Fruit fly (Drosophila melanogaster): ENCODE measurements around the gene Rel.

The Rel gene

DNA sequence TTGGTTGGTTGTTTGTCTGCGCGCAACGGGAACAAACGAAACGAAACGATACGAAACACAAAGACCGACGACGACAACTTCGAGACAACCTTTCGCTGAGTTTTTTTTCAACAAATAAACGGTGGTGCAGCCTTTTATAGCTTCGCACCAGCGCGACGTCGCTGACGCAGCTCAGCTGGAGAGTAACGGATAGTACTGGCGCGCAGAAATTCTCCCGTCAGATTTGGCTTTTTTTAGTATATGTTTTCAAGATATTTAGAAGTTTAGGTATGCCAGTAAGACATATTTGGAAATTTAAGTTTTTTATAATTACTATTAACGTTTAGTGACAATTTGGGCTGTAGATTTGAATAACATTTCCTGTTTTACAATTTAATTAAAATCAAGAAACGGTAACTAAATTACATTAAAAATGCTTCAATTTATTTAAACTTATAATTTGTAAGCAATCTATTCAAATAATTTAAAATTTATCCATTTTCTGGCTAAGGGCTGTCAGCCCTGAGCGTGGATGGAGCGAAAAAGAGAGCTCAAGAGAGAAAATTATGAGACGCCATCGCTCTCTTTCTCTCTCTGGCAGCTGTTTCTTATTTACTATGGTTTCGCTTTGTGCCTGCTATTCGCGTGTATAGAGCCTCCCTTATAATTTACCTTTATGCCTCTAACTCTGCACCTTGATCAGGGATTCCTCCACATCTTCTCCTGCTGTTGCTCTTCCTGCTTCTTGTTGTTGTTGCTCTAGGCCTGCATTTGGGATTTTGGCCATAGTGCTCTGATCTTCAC, 14.0 kb downstream of the Rel start (continued):
- no peak for TF ChIP-seq zen2 (GFP tag; IDR thresholded peaks at IDR 0.05; ENCODE audit: partially characterized antibody)
- TF ChIP-seq ERR (GFP tag; optimal IDR thresholded peaks at IDR 0.05), result no peak
- TF ChIP-seq bowl (GFP tag; IDR thresholded peaks at IDR 0.05), result 0 out of 2 replicates have a peak, but pooled peaks have one; percentile 14
- TF ChIP-seq dan (GFP tag; IDR thresholded peaks at IDR 0.05), result no peak
- no peak for TF ChIP-seq CG8765 (GFP tag; IDR thresholded peaks at IDR 0.05)
- TF ChIP-seq seq (GFP tag; IDR thresholded peaks at IDR 0.05), result peak; percentile 63
- peak; percentile 83 for TF ChIP-seq Ssrp (tag; optimal IDR thresholded peaks at IDR 0.05)
- no peak for TF ChIP-seq CG7987 (GFP tag; optimal IDR thresholded peaks at IDR 0.05)
- TF ChIP-seq CrebB (tag; optimal IDR thresholded peaks at IDR 0.05), result peak; percentile 40
- peak; percentile 93 for TF ChIP-seq CG8924 (tag; optimal IDR thresholded peaks at IDR 0.05)
- no peak for TF ChIP-seq br (optimal IDR thresholded peaks at IDR 0.05)
- no peak for TF ChIP-seq CG2129 (GFP tag; IDR thresholded peaks at IDR 0.05; ENCODE audit: partially characterized antibody)
- peak; percentile 62 for TF ChIP-seq Usf (GFP tag; optimal IDR thresholded peaks at IDR 0.05)
- TF ChIP-seq NK7.1 (GFP tag; optimal IDR thresholded peaks at IDR 0.05), result no peak
- TF ChIP-seq pzg (GFP tag; optimal IDR thresholded peaks at IDR 0.05), result peak; percentile 4
- peak; percentile 67 for TF ChIP-seq esg (GFP tag; conservative IDR thresholded peaks at IDR 0.05)
- peak; percentile 82 for TF ChIP-seq bcd (GFP tag; optimal IDR thresholded peaks at IDR 0.05)
- no peak for TF ChIP-seq CG11456 (GFP tag; IDR thresholded peaks at IDR 0.05)
- no peak for TF ChIP-seq Dip2 (GFP tag; IDR thresholded peaks at IDR 0.05)
- TF ChIP-seq ham (GFP tag; IDR thresholded peaks at IDR 0.05), result no peak
- TF ChIP-seq Nf-YA (GFP tag; IDR thresholded peaks at IDR 0.05), result 0 out of 2 replicates have a peak, but pooled peaks have one; percentile 8
- TF ChIP-seq ssp (GFP tag; IDR thresholded peaks at IDR 0.05), result no peak
- TF ChIP-seq HmgD (GFP tag; optimal IDR thresholded peaks at IDR 0.05), result no peak
- TF ChIP-seq Meics (GFP tag; optimal IDR thresholded peaks at IDR 0.05), result peak; percentile 92
- TF ChIP-seq E2f2 (GFP tag; IDR thresholded peaks at IDR 0.05), result 0 out of 2 replicates have a peak, but pooled peaks have one; percentile 37
- peak; percentile 81 for TF ChIP-seq Sox102F (GFP tag; optimal IDR thresholded peaks at IDR 0.05)
- peak; percentile 65 for TF ChIP-seq CG12219 (GFP tag; optimal IDR thresholded peaks at IDR 0.05)
- peak; percentile 61 for TF ChIP-seq tio (GFP tag; optimal IDR thresholded peaks at IDR 0.05)
- peak; percentile 61 for TF ChIP-seq Lhr (GFP tag; optimal IDR thresholded peaks at IDR 0.05)
- TF ChIP-seq Oli (tag; optimal IDR thresholded peaks at IDR 0.05), result peak; percentile 85
- no peak for TF ChIP-seq CG6791 (GFP tag; IDR thresholded peaks at IDR 0.05; ENCODE audit: partially characterized antibody)
- 0 out of 2 replicates have a peak, but pooled peaks have one; percentile 21 for TF ChIP-seq cas (GFP tag; IDR thresholded peaks at IDR 0.05)
- TF ChIP-seq sima (GFP tag; optimal IDR thresholded peaks at IDR 0.05), result no peak
- peak; percentile 91 for TF ChIP-seq CG12659 (GFP tag; optimal IDR thresholded peaks at IDR 0.05)
- peak; percentile 30 for TF ChIP-seq CG4854 (GFP tag; optimal IDR thresholded peaks at IDR 0.05)
- TF ChIP-seq tin (GFP tag; optimal IDR thresholded peaks at IDR 0.05), result peak; percentile 70
- peak; percentile 86 for TF ChIP-seq CG12104 (GFP tag; optimal IDR thresholded peaks at IDR 0.05)
- TF ChIP-seq Ptx1 (GFP tag; IDR thresholded peaks at IDR 0.05), result peak; percentile 71
- TF ChIP-seq CG7271 (tag; optimal IDR thresholded peaks at IDR 0.05), result peak; percentile 36
- peak; percentile 69 for TF ChIP-seq CG12769 (tag; optimal IDR thresholded peaks at IDR 0.05)
- peak; percentile 77 for TF ChIP-seq twi (tag; optimal IDR thresholded peaks at IDR 0.05)
- TF ChIP-seq sqz (GFP tag; optimal IDR thresholded peaks at IDR 0.05), result peak; percentile 97
- peak; percentile 59; the same call in 1 of the 2 replicates for TF ChIP-seq slbo (GFP tag; IDR thresholded peaks at IDR 0.05)
- TF ChIP-seq odd (GFP tag; optimal IDR thresholded peaks at IDR 0.05), result peak; percentile 89
- TF ChIP-seq Side (GFP tag; optimal IDR thresholded peaks at IDR 0.05), result peak; percentile 45
- TF ChIP-seq schlank (tag; optimal IDR thresholded peaks at IDR 0.05), result peak; percentile 15
- TF ChIP-seq CG18011 (GFP tag; optimal IDR thresholded peaks at IDR 0.05), result peak; percentile 41
- peak; percentile 92 for TF ChIP-seq gem (tag; optimal IDR thresholded peaks at IDR 0.05)
- TF ChIP-seq Antp (GFP tag; optimal IDR thresholded peaks at IDR 0.05), result no peak
- TF ChIP-seq CTCF (GFP tag; optimal IDR thresholded peaks at IDR 0.05), result peak; percentile 6
